Fruit fly (Drosophila melanogaster) whole organism, prepupa: Measurements from ENCODE around the gene UBL3.

Experiments
- Blimp-1 ChIP-seq: fragments of 200-800 bp; sonication (Bioruptor generic); optimal IDR thresholded peaks from 3 replicates; lab custom pipeline; 2017; ENCODE audit warnings: missing biosample characterization, missing genetic modification characterization, mild to moderate bottlenecking, moderate library complexity, missing genetic modification reagents
- CG10669 ChIP-seq: fragments of 200-800 bp; sonication (Bioruptor generic); optimal IDR thresholded peaks from 3 replicates; lab custom pipeline; 2018; ENCODE audit warnings: missing biosample characterization, mild to moderate bottlenecking, missing genetic modification characterization, moderate library complexity
- CG4318 ChIP-seq: fragments of 200-800 bp; sonication (Bioruptor generic); optimal IDR thresholded peaks from 3 replicates; lab custom pipeline; 2017; ENCODE audit warnings: missing biosample characterization, mild to moderate bottlenecking, missing genetic modification characterization
- CG6854 ChIP-seq: fragments of 200-800 bp; sonication (Bioruptor generic); optimal IDR thresholded peaks from 2 replicates; lab custom pipeline; 2017; ENCODE audit warnings: missing biosample characterization, mild to moderate bottlenecking, missing genetic modification characterization
- CG8319 ChIP-seq: fragments of 200-800 bp; sonication (Bioruptor generic); optimal IDR thresholded peaks from 3 replicates; lab custom pipeline; 2016; ENCODE audit warnings: missing biosample characterization, missing genetic modification characterization
- Eip78C ChIP-seq: fragments of 200-800 bp; sonication (Bioruptor generic); peaks from one replicate; lab custom pipeline; 2016; ENCODE audit warnings: missing biosample characterization, missing genetic modification characterization
- Hr39 ChIP-seq: fragments of 200-800 bp; sonication (Bioruptor generic); optimal IDR thresholded peaks from 2 replicates; lab custom pipeline; 2016; ENCODE audit warnings: missing biosample characterization, missing genetic modification characterization
- Lpt ChIP-seq: fragments of 200-800 bp; sonication (Bioruptor generic); optimal IDR thresholded peaks from 3 replicates; lab custom pipeline; 2016; ENCODE audit warnings: missing biosample characterization, missing genetic modification characterization
- Met ChIP-seq: fragments of 200-800 bp; sonication (Bioruptor generic); optimal IDR thresholded peaks from 3 replicates; lab custom pipeline; 2016; ENCODE audit warnings: missing biosample characterization, missing genetic modification characterization
- acj6 ChIP-seq: fragments of 200-800 bp; sonication (Bioruptor generic); optimal IDR thresholded peaks from 3 replicates; lab custom pipeline; 2016; ENCODE audit warnings: missing biosample characterization, missing genetic modification characterization
- dac ChIP-seq: fragments of 200-800 bp; sonication (Bioruptor generic); optimal IDR thresholded peaks from 2 replicates; lab custom pipeline; 2017; ENCODE audit warnings: missing biosample characterization, mild to moderate bottlenecking, missing genetic modification characterization
- lz ChIP-seq: fragments of 200-800 bp; sonication (Bioruptor generic); optimal IDR thresholded peaks from 3 replicates; lab custom pipeline; 2016; ENCODE audit warnings: missing biosample characterization, missing genetic modification characterization
- vri ChIP-seq: fragments of 200-800 bp; sonication (Bioruptor generic); optimal IDR thresholded peaks from 3 replicates; lab custom pipeline; 2016; ENCODE audit warnings: missing biosample characterization, mild to moderate bottlenecking, missing genetic modification characterization

dm6 chrX:15859387-15859786 is 6.4 kb upstream of the UBL3 start, which contains the start of gene AlkB:
- TF ChIP-seq vri (GFP tag; lab: Kevin White, UChicago) (no peak), Eip78C (GFP tag; lab: Kevin White, UChicago) (no peak), Blimp-1 (GFP tag; lab: Kevin White, UChicago) (no peak), Lpt (no peak), CG4318 (no peak), Hr39 (no peak), dac (GFP tag; lab: Kevin White, UChicago) (no peak), CG10669 (no peak), CG6854 (GFP tag; lab: Kevin White, UChicago) (no peak), acj6 (no peak), CG8319 (GFP tag; lab: Kevin White, UChicago) (no peak), Met (no peak), lz (GFP tag; lab: Kevin White, UChicago) (no peak)
